Fruit fly (Drosophila melanogaster) S2 (cell line): Measurements from ENCODE around the gene Rai1.

Source experiments
- CG8478 ChIP-seq: fragments of >200 bp; optimal IDR thresholded peaks from 2 replicates; lab custom pipeline; 2018
- CTCF ChIP-seq, 2 experiments: fragments of >200 bp; optimal IDR thresholded peaks; 2 replicates each; lab custom pipeline; 2018

dm6 chrX:16799914-16800313 is 3.2 kb downstream of the Rai1 start:
- TF ChIP-seq CG8478 (lab: Kevin White, UChicago) (no peak), CTCF (optimal IDR thresholded peaks at IDR 0.05; lab: Kevin White, UChicago) (no peak)
